Worm (Caenorhabditis elegans): ENCODE measurements around the gene lgc-29.
A peak's percentile ranks its signal among the peaks of the same experiment; 100 is the strongest.

The lgc-29 gene

ce11 chrV:4125552-4126084, 13.2 kb upstream of the lgc-29 start, which contains the start of gene T05B4.12:
TSS of gene T05B4.12 (minus strand) at chrV:4126034.
- TF ChIP-seq vab-7 (GFP tag; IDR thresholded peaks at IDR 0.05) (no peak), set-16 (GFP tag; IDR thresholded peaks at IDR 0.05) (peak; percentile 68), egl-27 (tag; optimal IDR thresholded peaks at IDR 0.05) (no peak)

ce11 chrV:4127435-4127834, 11.4 kb upstream of the lgc-29 start, which contains the start of gene T05B4.13:
TSS of gene T05B4.13 (minus strand) at chrV:4127535.
- TF ChIP-seq ceh-62 (tag; optimal IDR thresholded peaks at IDR 0.05) (no peak), lir-3 (tag; optimal IDR thresholded peaks at IDR 0.05) (no peak), zip-11 (GFP tag; IDR thresholded peaks at IDR 0.05) (no peak), lim-7 (GFP tag; IDR thresholded peaks at IDR 0.05) (no peak), lin-38 (GFP tag; IDR thresholded peaks at IDR 0.05) (no peak), ceh-44 (GFP tag; IDR thresholded peaks at IDR 0.05) (no peak)

- TF ChIP-seq unc-62 (GFP tag; optimal IDR thresholded peaks at IDR 0.05 in 1 of 2) (no peak), unc-62 (tag; optimal IDR thresholded peaks at IDR 0.05) (no peak), egl-43 (GFP tag; IDR thresholded peaks at IDR 0.05) (no peak), lin-13 (GFP tag; optimal IDR thresholded peaks at IDR 0.05) (no peak), ceh-82 (tag; optimal IDR thresholded peaks at IDR 0.05) (no peak), snpc-1.2 (GFP tag; IDR thresholded peaks at IDR 0.05) (no peak), spr-3 (GFP tag; optimal IDR thresholded peaks at IDR 0.05) (no peak), Y48G9A.11 (GFP tag; IDR thresholded peaks at IDR 0.05) (no peak), T20F7.1 (GFP tag; optimal IDR thresholded peaks at IDR 0.05) (no peak), mdl-1 (tag; optimal IDR thresholded peaks at IDR 0.05) (no peak), nhr-102 (tag; optimal IDR thresholded peaks at IDR 0.05) (no peak), ceh-62 (tag; optimal IDR thresholded peaks at IDR 0.05) (no peak), nhr-48 (tag; optimal IDR thresholded peaks at IDR 0.05) (no peak), dmd-6 (GFP tag; IDR thresholded peaks at IDR 0.05) (no peak), nhr-28 (tag; optimal IDR thresholded peaks at IDR 0.05) (no peak), unc-39 (tag; optimal IDR thresholded peaks at IDR 0.05) (no peak), fkh-10 (GFP tag; optimal IDR thresholded peaks at IDR 0.05) (no peak), ztf-11 (tag; optimal IDR thresholded peaks at IDR 0.05) (no peak)
Observed at ce11 chrV:4129604-4130003, 9.2 kb upstream of the lgc-29 start, which contains the start of gene phat-4. TSS of gene phat-4 (plus strand) at chrV:4129904.

- TF ChIP-seq cey-2 (tag; optimal IDR thresholded peaks at IDR 0.05; ENCODE audit: borderline replicate concordance, insufficient read depth) (peak; percentile 53), aha-1 (tag) (peak; percentile 100), saeg-2 (GFP tag; IDR thresholded peaks at IDR 0.05) (0 out of 2 replicates have a peak, but pooled peaks have one; percentile 54), mdl-1 (tag; optimal IDR thresholded peaks at IDR 0.05) (peak; percentile 24 to 77), dpl-1 (GFP tag; optimal IDR thresholded peaks at IDR 0.05) (peak; percentile 4), hlh-11 (tag; optimal IDR thresholded peaks at IDR 0.05) (peak; percentile 93), pha-4 (GFP tag; IDR thresholded peaks at IDR 0.05) (peak; percentile 70; the same call in 1 of the 2 replicates), pha-4 (tag; optimal IDR thresholded peaks at IDR 0.05) (peak; percentile 71), daf-19 (GFP tag; conservative IDR thresholded peaks at IDR 0.05) (no peak), dmd-8 (GFP tag; IDR thresholded peaks at IDR 0.05) (0 out of 2 replicates have a peak, but pooled peaks have one; percentile 14), lin-1 (GFP tag; IDR thresholded peaks at IDR 0.05) (peak; percentile 49), dmd-6 (GFP tag; IDR thresholded peaks at IDR 0.05) (peak; percentile 97), lsy-2 (tag; optimal IDR thresholded peaks at IDR 0.05) (no peak), nhr-77 (tag; optimal IDR thresholded peaks at IDR 0.05) (peak; percentile 4), nhr-28 (tag; optimal IDR thresholded peaks at IDR 0.05) (peak; percentile 94), nhr-25 (tag; optimal IDR thresholded peaks at IDR 0.05; ENCODE audit: borderline replicate concordance, insufficient read depth) (peak; percentile 62), fos-1 (tag; optimal IDR thresholded peaks at IDR 0.05) (no peak), ztf-7 (tag; optimal IDR thresholded peaks at IDR 0.05) (peak; percentile 11), gei-8 (GFP tag; optimal IDR thresholded peaks at IDR 0.05) (peak; percentile 78), tra-1 (GFP tag; IDR thresholded peaks at IDR 0.05) (0 out of 2 replicates have a peak, but pooled peaks have one; percentile 53), mxl-3 (GFP tag; optimal IDR thresholded peaks at IDR 0.05) (peak; percentile 63), dve-1 (tag; optimal IDR thresholded peaks at IDR 0.05; ENCODE audit: insufficient read depth) (peak; percentile 85), nhr-11 (tag; optimal IDR thresholded peaks at IDR 0.05) (peak; percentile 31), unc-62 (GFP tag; optimal IDR thresholded peaks at IDR 0.05 in 1 of 2) (peak in 1 of 2 experiments; percentile 84), unc-62 (tag; optimal IDR thresholded peaks at IDR 0.05) (no peak)
Observed at ce11 chrV:4131471-4131939, 7.3 kb upstream of the lgc-29 start, which contains the start of gene nhr-57. TSS of gene nhr-57 (plus strand) at chrV:4131889.

Data from whole organism, L4 larva.